Fruit fly (Drosophila melanogaster): ENCODE data around the gene CG42526.
A peak's percentile ranks its signal among the peaks of the same experiment; 100 is the strongest.

CG42526 gene

DNA sequence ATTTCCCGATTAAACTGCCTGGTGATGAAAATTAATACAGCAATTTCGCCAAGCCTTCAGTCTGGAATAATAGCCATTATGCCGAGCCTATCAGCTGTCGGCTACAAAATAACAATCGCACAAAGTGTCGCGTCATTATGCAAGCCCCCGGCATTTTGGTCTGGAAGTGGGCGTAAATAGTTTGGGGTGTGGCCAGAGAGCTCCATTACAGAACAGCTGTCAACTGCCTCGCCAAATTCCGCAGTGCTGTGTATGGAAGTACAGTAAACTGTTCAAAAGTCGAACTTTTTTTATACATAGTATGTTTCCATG is 14.4 kb downstream of the CG42526 start:
- no peak for TF ChIP-seq CG1792 (GFP tag; optimal IDR thresholded peaks at IDR 0.05)
- peak; percentile 39 for TF ChIP-seq grau (tag; optimal IDR thresholded peaks at IDR 0.05)
- TF ChIP-seq Pdp1 (GFP tag; optimal IDR thresholded peaks at IDR 0.05) = peak in 1 of 2 experiments; percentile 52

DNA sequence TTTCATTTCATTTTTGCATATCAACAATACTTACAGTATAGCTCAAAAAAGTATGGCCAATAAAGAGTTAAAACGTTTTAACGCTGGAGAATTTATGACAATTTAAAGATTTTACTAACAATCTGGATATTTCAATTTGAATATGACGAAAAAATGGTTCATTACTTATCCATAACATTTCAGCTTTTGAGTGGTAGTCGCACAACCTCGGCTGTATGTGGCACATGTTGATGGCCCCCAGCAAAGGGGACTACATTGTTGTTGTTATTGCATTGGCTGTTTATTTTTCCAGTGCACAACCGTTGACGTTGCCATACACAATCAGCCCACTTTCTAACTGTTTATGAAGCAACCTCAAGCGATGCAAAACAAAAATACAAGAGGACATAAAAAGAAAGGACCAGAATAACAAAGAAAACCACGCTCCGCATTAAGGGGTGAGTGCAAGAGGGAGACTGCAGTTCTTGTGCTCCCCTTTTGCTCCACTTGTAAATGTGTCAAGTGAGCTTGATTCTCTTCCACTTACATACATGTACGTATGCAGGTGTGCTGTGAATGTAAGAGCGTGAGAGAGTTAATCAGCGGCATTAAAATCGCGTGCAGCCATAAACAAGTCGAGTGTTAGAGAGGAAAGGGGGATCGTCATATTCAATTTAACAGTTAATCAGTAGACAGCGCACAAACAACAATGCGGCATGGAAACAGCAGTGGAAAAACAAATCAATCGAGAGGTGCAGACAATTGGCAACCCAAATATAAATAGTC is 15.0 kb downstream of the CG42526 start:
- no peak for TF ChIP-seq CG3726 (GFP tag; IDR thresholded peaks at IDR 0.05)
- no peak; the same call in 1 of the 2 replicates for TF ChIP-seq wdn (GFP tag; IDR thresholded peaks at IDR 0.05)
- peak; percentile 12 for TF ChIP-seq CG12236 (GFP tag; optimal IDR thresholded peaks at IDR 0.05)
- TF ChIP-seq CG15696 (tag; optimal IDR thresholded peaks at IDR 0.05) = no peak
- TF ChIP-seq HmgD (GFP tag; optimal IDR thresholded peaks at IDR 0.05) = no peak
- TF ChIP-seq ssp (GFP tag; IDR thresholded peaks at IDR 0.05) = 0 out of 2 replicates have a peak, but pooled peaks have one; percentile 16
- TF ChIP-seq zf30C (GFP tag; optimal IDR thresholded peaks at IDR 0.05) = no peak
- TF ChIP-seq odd (GFP tag; optimal IDR thresholded peaks at IDR 0.05) = peak; percentile 44
- no peak for TF ChIP-seq Max (GFP tag; optimal IDR thresholded peaks at IDR 0.05)
- peak; percentile 52 for TF ChIP-seq Asciz (GFP tag; optimal IDR thresholded peaks at IDR 0.05)
- TF ChIP-seq twi (tag; optimal IDR thresholded peaks at IDR 0.05) = no peak
- TF ChIP-seq GATAe (GFP tag; conservative IDR thresholded peaks at IDR 0.05) = no peak
- TF ChIP-seq hbn (GFP tag; IDR thresholded peaks at IDR 0.05; ENCODE audit: partially characterized antibody) = no peak
- TF ChIP-seq Sox102F (GFP tag; optimal IDR thresholded peaks at IDR 0.05) = peak; percentile 77
- peak; percentile 87 for TF ChIP-seq sens (GFP tag)
- TF ChIP-seq sqz (GFP tag; optimal IDR thresholded peaks at IDR 0.05) = no peak
- peak; percentile 42 for TF ChIP-seq HHEX (GFP tag; optimal IDR thresholded peaks at IDR 0.05)
- no peak for TF ChIP-seq ranshi (GFP tag; IDR thresholded peaks at IDR 0.05)
- TF ChIP-seq croc (GFP tag; conservative IDR thresholded peaks at IDR 0.05) = peak; percentile 20; the same call in 1 of the 3 replicates
- no peak for TF ChIP-seq BEAF-32 (GFP tag; optimal IDR thresholded peaks at IDR 0.05)
- TF ChIP-seq CG14667 (GFP tag; IDR thresholded peaks at IDR 0.05) = peak; percentile 18; the same call in 1 of the 2 replicates
- no peak for TF ChIP-seq pzg (GFP tag; optimal IDR thresholded peaks at IDR 0.05)
- TF ChIP-seq CG11085 (GFP tag; IDR thresholded peaks at IDR 0.05) = peak; percentile 17; the same call in 1 of the 2 replicates
- TF ChIP-seq TFAM (GFP tag; optimal IDR thresholded peaks at IDR 0.05) = no peak
- no peak for TF ChIP-seq CG12769 (tag; optimal IDR thresholded peaks at IDR 0.05)
- TF ChIP-seq Six4 (GFP tag; optimal IDR thresholded peaks at IDR 0.05) = no peak
- no peak for TF ChIP-seq CG3065 (GFP tag; optimal IDR thresholded peaks at IDR 0.05)
- peak; percentile 19 for TF ChIP-seq az2 (GFP tag; optimal IDR thresholded peaks at IDR 0.05)
- TF ChIP-seq CG10267 (tag; optimal IDR thresholded peaks at IDR 0.05) = peak; percentile 4
- TF ChIP-seq CG5953 (GFP tag; IDR thresholded peaks at IDR 0.05) = 0 out of 2 replicates have a peak, but pooled peaks have one; percentile 12
- no peak for TF ChIP-seq zfh2 (GFP tag; optimal IDR thresholded peaks at IDR 0.05)
- TF ChIP-seq so (GFP tag; IDR thresholded peaks at IDR 0.05) = peak; percentile 68; the same call in 1 of the 3 replicates
- TF ChIP-seq sc (optimal IDR thresholded peaks at IDR 0.05) = no peak
- TF ChIP-seq sc (GFP tag; optimal IDR thresholded peaks at IDR 0.05) = peak; percentile 10
- peak; percentile 12 for TF ChIP-seq CG7786 (GFP tag; optimal IDR thresholded peaks at IDR 0.05)
- peak; percentile 25 for TF ChIP-seq CrebB (tag; optimal IDR thresholded peaks at IDR 0.05)
- peak; percentile 54 for TF ChIP-seq ttk (GFP tag; IDR thresholded peaks at IDR 0.05)
- peak; percentile 49 for TF ChIP-seq CG10147 (GFP tag; optimal IDR thresholded peaks at IDR 0.05)
- TF ChIP-seq trem (tag; optimal IDR thresholded peaks at IDR 0.05) = no peak
- peak; percentile 57; the same call in 1 of the 3 replicates for TF ChIP-seq Mrtf (GFP tag; IDR thresholded peaks at IDR 0.05)
- TF ChIP-seq CHES-1-like (GFP tag; optimal IDR thresholded peaks at IDR 0.05) = no peak
- TF ChIP-seq Gug (GFP tag; IDR thresholded peaks at IDR 0.05) = no peak
- TF ChIP-seq dan (GFP tag; IDR thresholded peaks at IDR 0.05) = no peak
- no peak for TF ChIP-seq YL-1 (GFP tag; optimal IDR thresholded peaks at IDR 0.05)
- TF ChIP-seq btn (GFP tag; optimal IDR thresholded peaks at IDR 0.05) = no peak
- TF ChIP-seq CG9932 (GFP tag; IDR thresholded peaks at IDR 0.05) = no peak
